Worm (Caenorhabditis elegans): ENCODE results near the gene gyg-2.

gyg-2 gene

DNA sequence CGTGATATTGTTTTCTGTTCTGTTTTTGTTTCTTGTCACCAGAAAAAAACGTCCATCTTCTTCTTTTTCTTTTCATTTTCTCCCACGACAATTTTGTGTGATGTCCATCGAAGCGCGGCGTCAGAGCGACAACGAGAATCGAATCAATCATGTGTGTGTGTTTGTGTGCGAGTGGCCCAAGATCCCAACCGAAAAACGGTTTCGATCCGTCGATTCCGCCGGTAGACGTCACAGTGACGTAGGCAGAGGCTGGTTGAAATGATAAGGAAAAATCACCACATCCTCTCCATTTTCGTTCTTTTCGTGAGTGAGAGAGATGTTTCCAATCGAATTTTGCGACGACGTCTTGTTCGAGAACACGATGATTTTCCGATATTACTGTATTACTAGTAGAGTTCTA lies 34.5 kb upstream of the gyg-2 start:
- TF ChIP-seq ztf-11 (tag; optimal IDR thresholded peaks at IDR 0.05) (no peak), ama-1 (optimal IDR thresholded peaks at IDR 0.05) (peak; percentile 29), unc-62 (GFP tag; optimal IDR thresholded peaks at IDR 0.05) (no peak), nhr-23 (tag; optimal IDR thresholded peaks at IDR 0.05) (peak; percentile 31), aly-2 (tag; optimal IDR thresholded peaks at IDR 0.05) (no peak), skn-1 (tag; optimal IDR thresholded peaks at IDR 0.05) (no peak), nhr-11 (tag; optimal IDR thresholded peaks at IDR 0.05) (no peak), nhr-43 (tag; optimal IDR thresholded peaks at IDR 0.05; ENCODE audit: poor library complexity, severe bottlenecking) (peak; percentile 18)

DNA sequence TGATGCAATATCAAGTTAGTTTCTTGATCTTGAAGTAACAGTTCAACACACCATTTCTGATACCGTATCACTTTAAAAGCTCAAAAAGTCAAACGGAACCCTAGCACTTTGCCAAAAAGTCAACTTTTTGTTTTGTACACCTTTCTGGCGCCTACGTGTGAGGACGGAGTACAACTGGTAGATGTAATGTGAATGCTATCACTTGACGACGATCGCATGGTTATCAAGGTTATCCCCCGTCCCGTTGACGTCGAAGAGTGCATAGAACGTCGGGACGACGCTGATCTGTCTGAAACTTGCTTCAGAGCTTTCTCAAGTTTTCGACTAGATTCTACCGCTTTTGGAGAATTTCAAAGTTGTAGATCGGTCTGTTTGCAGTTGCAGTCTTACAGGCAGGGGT lies 33.9 kb upstream of the gyg-2 start:
- TF ChIP-seq nhr-23 (tag; optimal IDR thresholded peaks at IDR 0.05): no peak
- no peak for TF ChIP-seq ama-1 (optimal IDR thresholded peaks at IDR 0.05)
- no peak for TF ChIP-seq nhr-28 (tag; optimal IDR thresholded peaks at IDR 0.05)
- TF ChIP-seq R02D3.7 (tag; optimal IDR thresholded peaks at IDR 0.05): no peak
- TF ChIP-seq unc-62 (GFP tag; optimal IDR thresholded peaks at IDR 0.05): no peak
- no peak for TF ChIP-seq unc-39 (tag; optimal IDR thresholded peaks at IDR 0.05)
- TF ChIP-seq nhr-25 (tag; optimal IDR thresholded peaks at IDR 0.05): no peak
- no peak for TF ChIP-seq elt-1 (tag; optimal IDR thresholded peaks at IDR 0.05)
- no peak for TF ChIP-seq elt-2 (tag; optimal IDR thresholded peaks at IDR 0.05)

DNA sequence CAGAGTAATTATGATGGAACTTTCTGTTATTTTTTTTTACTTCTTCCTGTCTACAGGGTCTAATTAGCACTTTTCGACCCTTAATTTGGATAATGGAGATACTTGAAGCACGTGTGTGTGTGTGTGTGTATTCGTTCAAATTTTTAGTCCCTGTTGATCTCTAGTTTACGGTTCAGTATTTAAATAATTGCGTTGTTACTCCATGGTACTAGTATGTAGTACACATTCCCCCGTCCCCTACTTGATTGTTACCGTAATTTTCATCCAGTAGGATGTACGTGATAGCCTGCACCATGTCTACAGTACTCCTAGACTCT lies 33.2 kb upstream of the gyg-2 start:
- TF ChIP-seq R02D3.7 (tag; optimal IDR thresholded peaks at IDR 0.05) (no peak), nhr-67 (tag; optimal IDR thresholded peaks at IDR 0.05) (no peak), tbx-2 (tag; optimal IDR thresholded peaks at IDR 0.05) (no peak), ama-1 (optimal IDR thresholded peaks at IDR 0.05) (no peak), ceh-82 (tag; optimal IDR thresholded peaks at IDR 0.05) (no peak), nhr-28 (tag; optimal IDR thresholded peaks at IDR 0.05) (no peak), pha-4 (tag; optimal IDR thresholded peaks at IDR 0.05) (no peak), nhr-43 (tag; optimal IDR thresholded peaks at IDR 0.05; ENCODE audit: poor library complexity, severe bottlenecking) (no peak), nhr-25 (tag; optimal IDR thresholded peaks at IDR 0.05) (no peak), mdl-1 (tag; optimal IDR thresholded peaks at IDR 0.05) (no peak), snpc-4 (tag; optimal IDR thresholded peaks at IDR 0.05) (no peak), lin-15B (tag; optimal IDR thresholded peaks at IDR 0.05) (no peak), nhr-23 (tag; optimal IDR thresholded peaks at IDR 0.05) (no peak), nhr-11 (tag; optimal IDR thresholded peaks at IDR 0.05) (no peak), ztf-4 (tag; optimal IDR thresholded peaks at IDR 0.05) (no peak), mml-1 (tag; optimal IDR thresholded peaks at IDR 0.05) (no peak), nhr-12 (tag; optimal IDR thresholded peaks at IDR 0.05) (no peak), ztf-11 (tag; optimal IDR thresholded peaks at IDR 0.05) (no peak), ceh-16 (tag; optimal IDR thresholded peaks at IDR 0.05) (no peak)

DNA sequence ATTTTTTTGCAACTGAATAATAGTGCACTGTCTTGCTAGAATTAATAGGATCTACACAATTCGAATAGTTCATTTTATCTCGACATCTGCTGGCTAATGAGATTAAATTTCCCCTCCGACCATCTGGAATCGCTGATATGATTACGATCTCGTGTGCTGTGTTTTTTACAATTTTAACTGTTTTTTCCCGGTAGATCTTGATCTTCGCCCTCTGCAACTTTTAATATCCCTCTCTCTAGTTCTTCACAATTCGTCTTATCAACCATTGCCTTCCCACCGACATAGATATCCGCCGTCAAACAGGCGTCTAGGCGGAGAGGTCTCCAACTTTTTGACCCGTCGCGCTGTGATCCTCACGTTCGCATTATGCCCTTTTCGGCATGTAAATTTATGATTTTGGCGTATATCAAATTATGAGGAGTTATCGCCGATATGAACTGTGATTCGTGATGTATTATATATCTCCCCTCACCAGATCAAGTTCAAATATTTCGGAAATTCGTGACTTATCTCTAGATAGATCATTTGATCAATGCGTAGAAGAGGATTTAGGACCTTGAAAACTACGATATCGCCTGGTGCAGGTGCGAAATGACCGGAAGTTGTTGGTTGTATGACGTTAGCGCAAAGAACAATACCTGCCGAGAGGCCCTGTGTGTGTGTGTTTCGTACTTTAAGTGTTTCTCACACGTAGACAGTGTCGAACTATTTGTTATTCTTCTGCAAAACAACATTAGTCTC lies 32.7 kb upstream of the gyg-2 start:
- TF ChIP-seq jun-1 (tag; optimal IDR thresholded peaks at IDR 0.05) (no peak), nhr-67 (tag; optimal IDR thresholded peaks at IDR 0.05) (no peak), nhr-25 (tag; optimal IDR thresholded peaks at IDR 0.05) (peak; percentile 33), lin-15B (tag; optimal IDR thresholded peaks at IDR 0.05) (no peak), ztf-11 (tag; optimal IDR thresholded peaks at IDR 0.05) (no peak), elt-1 (tag; optimal IDR thresholded peaks at IDR 0.05) (peak; percentile 47), nhr-43 (tag; optimal IDR thresholded peaks at IDR 0.05; ENCODE audit: poor library complexity, severe bottlenecking) (peak; percentile 14)

DNA sequence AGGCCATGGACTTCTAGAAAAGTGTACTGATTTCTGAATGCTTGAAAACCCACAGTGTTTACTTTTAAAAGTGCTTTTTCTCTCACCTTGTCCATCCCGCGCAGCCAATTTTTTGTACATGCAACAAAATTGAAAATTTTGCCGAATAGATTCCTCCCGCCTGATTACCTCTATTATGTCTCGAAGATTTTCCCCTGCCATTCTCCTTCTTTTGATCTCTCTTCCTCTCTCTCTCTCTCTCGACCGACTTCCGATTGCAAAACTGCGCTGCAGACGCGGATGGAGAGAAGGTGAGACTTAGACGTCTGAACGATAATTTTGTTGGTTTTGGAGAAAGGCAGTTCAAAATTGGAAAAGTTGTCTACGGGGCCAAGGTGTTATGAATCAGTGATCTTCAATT lies 28.4 kb upstream of the gyg-2 start:
- no peak for TF ChIP-seq snpc-4 (tag; optimal IDR thresholded peaks at IDR 0.05)
- peak; percentile 34 for TF ChIP-seq nhr-25 (tag; optimal IDR thresholded peaks at IDR 0.05)

DNA sequence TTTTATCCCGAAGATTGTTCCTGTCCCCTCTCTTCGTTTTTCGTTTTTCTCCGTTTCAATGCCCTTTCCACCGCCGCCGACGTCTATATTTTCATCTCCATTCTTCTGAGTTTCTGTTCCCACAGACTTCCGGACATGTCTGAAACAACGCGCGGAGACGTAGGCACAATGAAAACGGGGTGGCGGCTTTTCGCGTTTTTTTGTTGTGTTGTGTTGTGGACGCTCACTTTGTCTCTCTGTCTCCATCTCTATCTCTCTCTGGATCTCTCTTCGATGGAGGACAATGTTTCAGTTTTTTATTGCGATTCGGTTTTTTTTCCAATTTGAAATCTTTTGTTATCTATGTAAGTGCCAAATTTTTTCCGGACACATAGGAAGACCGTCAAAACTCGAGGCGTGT lies 13.9 kb upstream of the gyg-2 start:
- no peak for TF ChIP-seq egl-5 (tag; optimal IDR thresholded peaks at IDR 0.05)

DNA sequence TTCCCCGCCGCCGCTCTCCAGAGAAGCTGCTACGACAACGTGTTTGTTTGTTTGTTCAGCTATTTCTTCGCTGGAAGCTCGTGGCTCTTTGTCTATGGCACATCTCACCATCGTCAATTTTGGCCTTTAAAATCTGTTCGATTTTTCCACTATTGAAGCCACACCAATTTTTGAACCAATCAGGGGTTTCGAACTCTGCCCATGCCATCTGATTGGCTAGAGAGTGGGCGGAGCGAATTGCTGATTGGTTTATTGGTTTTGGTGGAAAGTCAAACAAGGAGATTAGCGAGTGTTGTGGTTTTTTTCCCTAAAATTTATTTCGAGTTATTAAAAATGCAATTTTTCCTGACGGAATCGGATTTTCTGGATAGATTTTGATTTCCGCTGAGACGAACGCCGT lies 10.1 kb upstream of the gyg-2 start:
- TF ChIP-seq fkh-2 (tag; optimal IDR thresholded peaks at IDR 0.05): no peak
- peak; percentile 75 for TF ChIP-seq nfya-1 (tag; optimal IDR thresholded peaks at IDR 0.05; ENCODE audit: insufficient read depth)
- TF ChIP-seq fos-1 (tag; optimal IDR thresholded peaks at IDR 0.05): no peak
- TF ChIP-seq nhr-28 (tag; optimal IDR thresholded peaks at IDR 0.05): no peak
- no peak for TF ChIP-seq mml-1 (tag; optimal IDR thresholded peaks at IDR 0.05)
- TF ChIP-seq elt-3 (tag; optimal IDR thresholded peaks at IDR 0.05): no peak
- TF ChIP-seq ztf-11 (tag; optimal IDR thresholded peaks at IDR 0.05): no peak
- no peak for TF ChIP-seq lsy-12 (tag; optimal IDR thresholded peaks at IDR 0.05)

Data from whole organism, L3 larva.